Worm (Caenorhabditis elegans) whole organism, L2 larva: ENCODE results near the gene txt-10.

Experiments
- nhr-23 ChIP-seq: fragments of 150-350 bp; optimal IDR thresholded peaks from 2 replicates; lab custom pipeline; 2014; ENCODE audit warnings: missing biosample characterization, missing genetic modification reagents, missing genetic modification characterization
- skn-1 ChIP-seq: sonication (generic microtip); optimal IDR thresholded peaks from 2 replicates; lab custom pipeline; 2017; ENCODE audit warnings: missing biosample characterization, missing genetic modification characterization
- sma-3 ChIP-seq: sonication (generic microtip); optimal IDR thresholded peaks from 2 replicates; lab custom pipeline; 2016; ENCODE audit warnings: missing genetic modification reagents, missing genetic modification characterization, missing compliant biosample characterization
- snpc-4 ChIP-seq: fragments of 150-350 bp; optimal IDR thresholded peaks from 2 replicates; lab custom pipeline; 2014; ENCODE audit warnings: missing biosample characterization, missing genetic modification characterization
- unc-39 ChIP-seq: fragments of 150-350 bp; optimal IDR thresholded peaks from 2 replicates; lab custom pipeline; 2014; ENCODE audit warnings: missing biosample characterization, missing genetic modification characterization

ce11 chrV:10493150-10493549 is 39.5 kb downstream of the txt-10 start, which contains the start of gene ugt-33:
- TF ChIP-seq unc-39 (tag; lab: Kevin White, UChicago) (no peak), nhr-23 (tag; lab: Kevin White, UChicago) (no peak), sma-3 (GFP tag; lab: Kevin White, UChicago) (no peak), snpc-4 (tag; lab: Kevin White, UChicago) (no peak), skn-1 (no peak)
